Worm (Caenorhabditis elegans) whole organism, mixed stage, embryonic: Measurements from ENCODE around the gene prp-18.
"Not testable (repeated sequence)": the region's sequence is repeated elsewhere in the genome, so short reads cannot be mapped to it uniquely, and the experiment has no call there.

Experiments used
- bed-3 ChIP-seq: fragments of 200-800 bp; sonication (Bioruptor generic); optimal IDR thresholded peaks from 3 replicates; lab custom pipeline; 2018; ENCODE audit warnings: mild to moderate bottlenecking, missing genetic modification characterization, moderate library complexity, missing compliant biosample characterization
- blmp-1 ChIP-seq: fragments of 150-350 bp; optimal IDR thresholded peaks from 2 replicates; lab custom pipeline; 2014; ENCODE audit warnings: missing biosample characterization, missing genetic modification characterization
- ceh-39 ChIP-seq: fragments of 150-350 bp; optimal IDR thresholded peaks from 2 replicates; lab custom pipeline; 2014; ENCODE audit warnings: missing biosample characterization, missing genetic modification characterization
- ceh-43 ChIP-seq: fragments of 200-800 bp; sonication (Bioruptor generic); optimal IDR thresholded peaks from 2 replicates; lab custom pipeline; 2018; ENCODE audit warnings: mild to moderate bottlenecking, missing genetic modification characterization, moderate library complexity, missing compliant biosample characterization
- ceh-83 ChIP-seq: fragments of 200-800 bp; sonication (Bioruptor generic); optimal IDR thresholded peaks from 2 replicates; lab custom pipeline; 2018; ENCODE audit warnings: mild to moderate bottlenecking, missing genetic modification characterization, missing compliant biosample characterization
- ces-1 ChIP-seq: fragments of 150-350 bp; optimal IDR thresholded peaks from 2 replicates; lab custom pipeline; 2014; ENCODE audit warnings: missing biosample characterization, missing genetic modification reagents, missing genetic modification characterization
- cnd-1 ChIP-seq: fragments of 200-800 bp; sonication (Bioruptor generic); optimal IDR thresholded peaks from 2 replicates; lab custom pipeline; 2018; ENCODE audit warnings: mild to moderate bottlenecking, missing genetic modification characterization, missing compliant biosample characterization
- drap-1 ChIP-seq: fragments of 200-800 bp; sonication (Bioruptor generic); optimal IDR thresholded peaks from 3 replicates; lab custom pipeline; 2018; ENCODE audit warnings: mild to moderate bottlenecking, missing genetic modification characterization, missing compliant biosample characterization
- elt-1 ChIP-seq: sonication (generic microtip); optimal IDR thresholded peaks from 2 replicates; lab custom pipeline; 2017; ENCODE audit warnings: missing genetic modification characterization, mild to moderate bottlenecking, missing compliant biosample characterization, antibody characterized with exemption, moderate library complexity, borderline replicate concordance; ENCODE audit not compliant: insufficient read depth
- elt-3 ChIP-seq: fragments of 150-350 bp; optimal IDR thresholded peaks from 2 replicates; lab custom pipeline; 2014; ENCODE audit warnings: missing biosample characterization, missing genetic modification characterization
- flh-1 ChIP-seq: fragments of 200-800 bp; sonication (Bioruptor generic); optimal IDR thresholded peaks from 2 replicates; lab custom pipeline; 2018; ENCODE audit warnings: mild to moderate bottlenecking, missing genetic modification characterization, moderate library complexity, missing compliant biosample characterization
- ham-2 ChIP-seq: fragments of 200-800 bp; sonication (Bioruptor generic); optimal IDR thresholded peaks from 2 replicates; lab custom pipeline; 2018; ENCODE audit warnings: mild to moderate bottlenecking, missing genetic modification characterization, missing compliant biosample characterization
- hlh-1 ChIP-seq: fragments of 150-350 bp; optimal IDR thresholded peaks from 2 replicates; lab custom pipeline; 2014; ENCODE audit warnings: missing biosample characterization, missing genetic modification reagents, missing genetic modification characterization
- lin-13 ChIP-seq: fragments of 150-350 bp; optimal IDR thresholded peaks from 2 replicates; lab custom pipeline; 2014; ENCODE audit warnings: missing biosample characterization, missing genetic modification characterization
- lin-32 ChIP-seq: fragments of 200-800 bp; sonication (Bioruptor generic); optimal IDR thresholded peaks from 2 replicates; lab custom pipeline; 2018; ENCODE audit warnings: mild to moderate bottlenecking, missing genetic modification characterization, missing compliant biosample characterization
- mab-5 ChIP-seq: fragments of 150-350 bp; optimal IDR thresholded peaks from 2 replicates; lab custom pipeline; 2014; ENCODE audit warnings: missing biosample characterization, missing genetic modification characterization
- mep-1 ChIP-seq: fragments of 150-350 bp; optimal IDR thresholded peaks from 2 replicates; lab custom pipeline; 2017; ENCODE audit warnings: missing biosample characterization, missing genetic modification reagents, missing genetic modification characterization, inconsistent platforms
- nhr-12 ChIP-seq: fragments of 150-350 bp; optimal IDR thresholded peaks from 2 replicates; lab custom pipeline; 2014; ENCODE audit warnings: missing biosample characterization, missing genetic modification characterization
- nhr-2 ChIP-seq: fragments of 150-350 bp; optimal IDR thresholded peaks from 2 replicates; lab custom pipeline; 2014; ENCODE audit warnings: missing biosample characterization, missing genetic modification characterization
- nhr-28 ChIP-seq: fragments of 150-350 bp; optimal IDR thresholded peaks from 2 replicates; lab custom pipeline; 2014; ENCODE audit warnings: missing biosample characterization, missing genetic modification characterization
- nhr-76 ChIP-seq: sonication (generic microtip); optimal IDR thresholded peaks from 2 replicates; lab custom pipeline; 2017; ENCODE audit warnings: missing biosample characterization, missing genetic modification characterization
- sem-2 ChIP-seq: fragments of 200-800 bp; sonication (Bioruptor generic); optimal IDR thresholded peaks from 2 replicates; lab custom pipeline; 2018; ENCODE audit warnings: mild to moderate bottlenecking, missing genetic modification characterization, missing compliant biosample characterization
- snpc-4 ChIP-seq: fragments of 150-350 bp; optimal IDR thresholded peaks from 2 replicates; lab custom pipeline; 2014; ENCODE audit warnings: missing biosample characterization, missing genetic modification characterization
- tbx-8 ChIP-seq: fragments of 200-800 bp; sonication (Bioruptor generic); optimal IDR thresholded peaks from 2 replicates; lab custom pipeline; 2018; ENCODE audit warnings: mild to moderate bottlenecking, missing genetic modification characterization, moderate library complexity, missing compliant biosample characterization
- unc-120 ChIP-seq: sonication (generic microtip); optimal IDR thresholded peaks from 2 replicates; lab custom pipeline; 2017; ENCODE audit warnings: missing genetic modification characterization, missing compliant biosample characterization; ENCODE audit not compliant: poor library complexity, severe bottlenecking
- unc-39 ChIP-seq: fragments of 150-350 bp; optimal IDR thresholded peaks from 2 replicates; lab custom pipeline; 2014; ENCODE audit warnings: missing biosample characterization, missing genetic modification characterization
- unc-62 ChIP-seq: fragments of 150-350 bp; optimal IDR thresholded peaks from 2 replicates; lab custom pipeline; 2014; ENCODE audit warnings: missing biosample characterization, missing genetic modification reagents, missing genetic modification characterization
- zip-8 ChIP-seq: fragments of 150-350 bp; optimal IDR thresholded peaks from 2 replicates; lab custom pipeline; 2014; ENCODE audit warnings: missing biosample characterization, missing genetic modification characterization
- ztf-11 ChIP-seq: fragments of 150-350 bp; optimal IDR thresholded peaks from 2 replicates; lab custom pipeline; 2014; ENCODE audit warnings: missing biosample characterization, missing genetic modification characterization

prp-18 gene

DNA sequence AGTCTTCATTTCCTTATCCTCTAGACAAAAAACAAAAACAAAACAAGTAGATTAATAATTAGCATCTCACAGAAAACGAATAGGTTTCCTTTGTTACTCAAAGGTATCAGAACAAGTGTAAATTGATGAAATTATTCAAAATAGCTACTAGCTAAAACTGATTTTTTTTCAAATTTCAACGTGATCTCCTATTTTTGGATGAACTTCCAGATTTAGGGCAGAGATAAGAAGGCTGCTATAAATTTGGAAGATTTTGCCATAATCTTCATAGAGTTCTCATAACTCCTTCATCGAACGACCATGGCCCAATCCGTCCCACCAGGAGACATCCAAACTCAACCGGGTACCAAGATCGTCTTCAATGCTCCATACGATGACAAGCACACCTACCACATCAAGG is 10.1 kb upstream of the prp-18 start, which contains the start of gene msp-77:
Gene msp-77, plus strand, starts transcription at position 301 of the 400 bp plus-strand sequence.
- not testable (repeated sequence) for TF ChIP-seq elt-3; ham-2 (GFP tag; lab: Kevin White, UChicago); sem-2 (GFP tag; lab: Kevin White, UChicago)

DNA sequence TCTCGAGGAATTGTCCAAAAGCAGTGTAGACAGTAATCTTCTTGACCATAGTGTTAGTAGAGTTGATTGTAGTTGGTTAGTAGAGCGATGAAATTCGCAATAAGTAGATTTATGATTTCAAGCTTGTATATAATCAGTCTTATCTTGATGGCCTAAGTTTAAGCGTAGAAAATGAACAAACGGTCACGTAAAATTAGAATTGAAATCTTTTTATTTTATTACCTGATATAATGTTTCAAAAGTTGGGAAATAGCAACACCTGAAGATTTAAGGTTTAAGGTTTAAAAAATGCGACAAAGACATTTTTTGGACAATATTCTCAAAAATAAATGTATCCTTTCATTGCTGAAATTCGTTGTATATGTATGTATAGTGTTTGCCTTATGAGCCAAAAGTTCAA is 9.5 kb upstream of the prp-18 start, which contains the start of gene sss-1:
Gene sss-1, minus strand, starts transcription at position 101 of the 400 bp plus-strand sequence.
- not testable (repeated sequence) for TF ChIP-seq zip-8; ces-1 (GFP tag; lab: Kevin White, UChicago); ztf-11 (tag; lab: Kevin White, UChicago)

DNA sequence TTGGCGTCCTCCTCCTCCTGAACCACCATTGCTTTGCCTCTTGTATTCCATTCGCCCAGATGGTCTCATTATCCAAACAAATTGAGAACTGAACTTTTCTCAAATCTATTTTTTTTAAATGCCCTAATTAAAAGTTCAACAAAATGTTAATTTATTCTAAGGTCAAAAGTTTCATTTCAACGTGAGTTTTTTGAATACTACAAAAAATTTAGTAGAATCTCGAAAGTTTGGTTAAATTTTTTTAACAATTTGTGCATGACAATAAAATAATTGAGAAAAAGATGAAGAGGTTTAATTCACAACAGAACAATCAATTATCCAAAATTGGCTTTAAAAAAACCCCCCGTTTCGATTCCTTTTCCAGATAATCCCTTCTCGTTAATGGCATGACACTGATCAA is 7.8 kb upstream of the prp-18 start, which contains the start of gene F32B6.4:
Gene F32B6.4, minus strand, starts transcription at position 101 of the 400 bp plus-strand sequence.
- no peak for TF ChIP-seq lin-32 (GFP tag; lab: Kevin White, UChicago)
- TF ChIP-seq elt-1 (tag; lab: Kevin White, UChicago), result no peak
- TF ChIP-seq hlh-1 (tag; lab: Kevin White, UChicago), result no peak
- no peak for TF ChIP-seq blmp-1 (tag; lab: Kevin White, UChicago)
- TF ChIP-seq ham-2 (GFP tag; lab: Kevin White, UChicago), result no peak
- TF ChIP-seq nhr-28, result no peak
- no peak for TF ChIP-seq unc-120 (tag; lab: Kevin White, UChicago)
- TF ChIP-seq tbx-8, result no peak
- TF ChIP-seq lin-13 (tag; lab: Kevin White, UChicago), result no peak
- TF ChIP-seq flh-1 (GFP tag; lab: Kevin White, UChicago), result no peak
- no peak for TF ChIP-seq zip-8
- TF ChIP-seq drap-1 (GFP tag; lab: Kevin White, UChicago), result no peak
- no peak for TF ChIP-seq sem-2 (GFP tag; lab: Kevin White, UChicago)

DNA sequence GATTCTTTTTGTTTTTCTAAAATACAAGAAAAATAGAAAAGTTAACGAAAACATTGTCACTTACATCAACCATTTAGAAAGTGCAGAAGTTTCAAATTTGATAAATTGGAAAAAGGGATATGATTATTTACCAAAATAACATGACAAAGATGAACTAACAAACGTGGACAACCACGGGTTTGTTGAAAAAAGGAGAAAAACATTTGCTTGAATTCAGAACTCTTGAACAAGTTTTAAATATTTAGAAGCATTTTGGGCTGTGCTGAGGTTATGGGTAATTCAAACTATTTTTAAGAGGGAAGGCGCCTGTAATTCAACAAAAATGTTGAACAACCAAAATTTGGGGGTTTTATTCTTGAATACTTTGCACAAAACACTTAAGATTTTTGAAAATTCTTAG is 5.7 kb upstream of the prp-18 start, which contains the start of gene ttbk-3:
Gene ttbk-3, minus strand, starts transcription at position 101 of the 400 bp plus-strand sequence.
- no peak for TF ChIP-seq unc-62 (GFP tag; lab: Kevin White, UChicago)
- no peak for TF ChIP-seq bed-3
- no peak for TF ChIP-seq unc-39 (tag; lab: Kevin White, UChicago)
- TF ChIP-seq nhr-12 (tag; lab: Kevin White, UChicago), result no peak
- TF ChIP-seq ceh-83, result no peak
- TF ChIP-seq lin-13 (tag; lab: Kevin White, UChicago), result no peak
- TF ChIP-seq elt-1 (tag; lab: Kevin White, UChicago), result no peak
- TF ChIP-seq ceh-43 (GFP tag; lab: Kevin White, UChicago), result no peak
- no peak for TF ChIP-seq nhr-76 (tag; lab: Kevin White, UChicago)
- TF ChIP-seq mab-5 (tag; lab: Kevin White, UChicago), result no peak
- no peak for TF ChIP-seq mep-1
- TF ChIP-seq, all 35 proteins: peak for 0

DNA sequence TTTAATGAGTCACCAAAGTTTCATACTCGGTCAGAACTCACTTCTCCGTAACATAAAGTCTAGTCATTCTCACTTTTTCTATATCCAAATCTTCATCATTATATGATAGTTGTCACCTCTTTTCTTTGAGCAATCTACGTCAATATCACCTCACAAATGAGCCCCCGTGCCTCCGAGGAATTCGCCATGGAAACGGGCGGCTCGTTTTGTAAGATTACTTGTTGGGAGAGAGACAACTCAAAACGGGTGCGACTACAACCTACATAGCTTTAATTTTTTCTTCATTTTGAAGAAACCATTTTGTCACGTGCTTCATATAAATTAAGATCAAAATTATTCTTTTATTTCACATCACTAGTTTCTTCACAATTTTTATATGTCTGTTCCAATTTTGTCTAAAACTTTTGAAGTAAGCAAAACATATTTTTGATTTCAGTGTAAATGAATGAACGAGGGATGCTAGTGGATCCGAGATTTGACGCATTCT is 5.2 kb downstream of the prp-18 start, which contains the start of gene nhr-4:
Gene nhr-4, plus strand, starts transcription at position 437 of the 487 bp plus-strand sequence.
- no peak for TF ChIP-seq ces-1 (GFP tag; lab: Kevin White, UChicago)

DNA sequence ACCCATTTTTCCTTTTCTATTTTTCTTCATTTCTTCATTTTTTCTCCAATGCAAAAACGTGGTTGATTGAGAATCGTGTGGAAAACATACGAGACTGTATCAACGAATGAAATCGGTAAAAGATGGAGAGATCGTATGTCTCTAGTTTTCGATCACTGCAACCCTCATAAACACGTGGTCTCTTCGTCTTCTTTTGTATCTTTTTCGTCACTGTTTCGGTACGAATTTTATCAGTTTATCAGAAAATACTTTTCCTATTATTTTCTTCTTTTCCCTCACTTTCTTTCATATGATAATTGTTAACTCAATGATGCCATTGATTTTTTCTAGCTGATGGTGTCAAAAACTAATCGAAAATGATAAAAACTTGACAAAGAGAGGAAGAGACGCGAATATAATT is 8.5 kb downstream of the prp-18 start:
- TF ChIP-seq bed-3 (no peak), snpc-4 (tag; lab: Kevin White, UChicago) (no peak), ceh-39 (tag; lab: Kevin White, UChicago) (no peak), unc-120 (tag; lab: Kevin White, UChicago) (no peak), nhr-28 (no peak), ceh-43 (GFP tag; lab: Kevin White, UChicago) (no peak), blmp-1 (tag; lab: Kevin White, UChicago) (no peak), nhr-2 (tag; lab: Kevin White, UChicago) (no peak), cnd-1 (tag; lab: Kevin White, UChicago) (no peak), lin-13 (tag; lab: Kevin White, UChicago) (no peak)
